Worm (Caenorhabditis elegans): ENCODE results near the gene ubc-18.

DNA sequence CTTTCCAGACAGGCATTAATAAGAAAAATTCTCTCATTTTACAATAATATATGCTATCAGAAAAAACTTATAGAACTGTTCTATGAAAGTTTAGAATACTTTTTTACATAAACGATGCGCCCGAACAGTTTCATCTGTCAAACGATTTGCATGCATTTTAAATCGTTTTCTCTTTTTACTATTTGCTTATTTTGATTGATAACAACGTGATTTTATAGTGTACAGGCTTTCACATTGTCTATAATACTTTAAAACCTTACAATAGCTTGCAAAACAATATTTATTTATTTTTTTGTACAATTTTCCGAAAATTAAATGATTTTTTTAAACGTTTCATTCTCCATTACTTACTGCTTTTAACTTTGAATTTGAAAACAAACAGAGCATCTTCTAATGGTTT, 22.7 kb downstream of the ubc-18 start, which contains the start of gene R01H2.7:
- no peak for TF ChIP-seq lin-39 (tag; optimal IDR thresholded peaks at IDR 0.05)
- TF ChIP-seq lsy-2 (tag; optimal IDR thresholded peaks at IDR 0.05): no peak
- no peak for TF ChIP-seq jun-1 (tag; optimal IDR thresholded peaks at IDR 0.05)
- no peak for TF ChIP-seq ces-1 (GFP tag; optimal IDR thresholded peaks at IDR 0.05)
- TF ChIP-seq nhr-76 (tag; optimal IDR thresholded peaks at IDR 0.05): no peak
- no peak for TF ChIP-seq aha-1 (tag; optimal IDR thresholded peaks at IDR 0.05)
- no peak for TF ChIP-seq fos-1 (tag; optimal IDR thresholded peaks at IDR 0.05)
- TF ChIP-seq fkh-10 (GFP tag; optimal IDR thresholded peaks at IDR 0.05): no peak
- TF ChIP-seq blmp-1 (tag; optimal IDR thresholded peaks at IDR 0.05): no peak
- TF ChIP-seq skn-1 (tag; optimal IDR thresholded peaks at IDR 0.05): no peak
